Fruit fly (Drosophila melanogaster) whole organism, wandering third instar larva: ENCODE results near the gene klu.

ENCODE experiments used
- Abd-B ChIP-seq: fragments of >200 bp; optimal IDR thresholded peaks from 2 replicates; lab custom pipeline; 2017; ENCODE audit warnings: missing biosample characterization, missing genetic modification characterization
- CG32264 ChIP-seq: fragments of 200-800 bp; sonication (Bioruptor generic); optimal IDR thresholded peaks from 2 replicates; lab custom pipeline; 2016; ENCODE audit warnings: missing biosample characterization, missing genetic modification characterization
- CG9705 ChIP-seq: fragments of 200-800 bp; sonication (Bioruptor generic); optimal IDR thresholded peaks from 2 replicates; lab custom pipeline; 2018; ENCODE audit warnings: missing biosample characterization, mild to moderate bottlenecking, missing genetic modification characterization
- CrebA ChIP-seq: fragments of 200-800 bp; sonication (Bioruptor generic); optimal IDR thresholded peaks from 2 replicates; lab custom pipeline; 2016; ENCODE audit warnings: missing biosample characterization, mild to moderate bottlenecking, missing genetic modification characterization, borderline replicate concordance
- Dfd ChIP-seq: fragments of >200 bp; optimal IDR thresholded peaks from 2 replicates; lab custom pipeline; 2017; ENCODE audit warnings: missing biosample characterization, missing genetic modification characterization
- Dif ChIP-seq: fragments of 200-275, 200-300 bp; sonication (Bioruptor generic); optimal IDR thresholded peaks from 2 replicates; lab custom pipeline; 2018; ENCODE audit warnings: missing biosample characterization, missing genetic modification characterization; ENCODE audit not compliant: partially characterized antibody
- GATAd ChIP-seq: sonication (Bioruptor generic); optimal IDR thresholded peaks from 2 replicates; lab custom pipeline; 2016; ENCODE audit warnings: missing biosample characterization, missing genetic modification characterization
- HLH106 ChIP-seq: fragments of 200-800 bp; optimal IDR thresholded peaks from 3 replicates; lab custom pipeline; 2019; ENCODE audit warnings: missing biosample characterization, mild to moderate bottlenecking, missing genetic modification characterization, moderate library complexity
- Hnf4 ChIP-seq: fragments of 200-800 bp; sonication (Bioruptor generic); optimal IDR thresholded peaks from 2 replicates; lab custom pipeline; 2016; ENCODE audit warnings: missing biosample characterization, mild to moderate bottlenecking, missing genetic modification characterization
- Hr78 ChIP-seq: fragments of >200 bp; optimal IDR thresholded peaks from 2 replicates; lab custom pipeline; 2017; ENCODE audit warnings: missing biosample characterization, missing genetic modification characterization
- Hr83 ChIP-seq: fragments of 200-300 bp; sonication (Bioruptor generic); optimal IDR thresholded peaks from 2 replicates; lab custom pipeline; 2016; ENCODE audit warnings: missing biosample characterization, mild to moderate bottlenecking, missing genetic modification characterization, moderate library complexity; ENCODE audit not compliant: poor library complexity, severe bottlenecking
- Jra ChIP-seq: sonication (Bioruptor generic); optimal IDR thresholded peaks from 2 replicates; lab custom pipeline; 2016; ENCODE audit warnings: missing biosample characterization, missing genetic modification characterization
- Mio ChIP-seq: sonication (Bioruptor generic); optimal IDR thresholded peaks from 2 replicates; lab custom pipeline; 2016; ENCODE audit warnings: missing biosample characterization, missing genetic modification characterization
- Myc ChIP-seq: fragments of >200 bp; optimal IDR thresholded peaks from 2 replicates; lab custom pipeline; 2017
- N ChIP-seq: fragments of >200 bp; optimal IDR thresholded peaks from 2 replicates; lab custom pipeline; 2018; ENCODE audit warnings: missing biosample characterization, missing external identifiers, missing genetic modification characterization
- OdsH ChIP-seq: fragments of 200-800 bp; sonication (Bioruptor generic); optimal IDR thresholded peaks from 2 replicates; lab custom pipeline; 2016; ENCODE audit warnings: missing biosample characterization, mild to moderate bottlenecking, missing genetic modification characterization
- Rel ChIP-seq, 2 experiments: fragments of 200-800 bp; sonication (Bioruptor generic) in 1 of 2; optimal IDR thresholded peaks; 2 replicates in 1 of 2; 3 replicates in 1 of 2; lab custom pipeline; 2016 to 2019; ENCODE audit warnings: mild to moderate bottlenecking in 2 of 2, missing biosample characterization in 2 of 2, missing genetic modification characterization in 2 of 2, moderate library complexity in 1 of 2
- Sp1 ChIP-seq: fragments of 200-800 bp; sonication (Bioruptor generic); optimal IDR thresholded peaks from 3 replicates; lab custom pipeline; 2019; ENCODE audit warnings: missing biosample characterization, mild to moderate bottlenecking, missing genetic modification characterization, moderate library complexity
- Vsx2 ChIP-seq: fragments of 200-300, 225-300 bp; sonication (Bioruptor generic); optimal IDR thresholded peaks from 2 replicates; lab custom pipeline; 2018; ENCODE audit warnings: missing biosample characterization, missing genetic modification characterization; ENCODE audit not compliant: partially characterized antibody
- br ChIP-seq: fragments of 200-800 bp; sonication (Bioruptor generic); optimal IDR thresholded peaks from 2 replicates; lab custom pipeline; 2016; ENCODE audit warnings: missing biosample characterization, missing genetic modification characterization
- brk ChIP-seq: fragments of 200-800 bp; sonication (Bioruptor generic); optimal IDR thresholded peaks from 2 replicates; lab custom pipeline; 2016; ENCODE audit warnings: missing biosample characterization, mild to moderate bottlenecking, missing genetic modification characterization
- dl ChIP-seq, 2 experiments: fragments of 175-275, 200-275 bp in 1 of 2; fragments of 200-275 bp in 1 of 2; sonication (Bioruptor generic); optimal IDR thresholded peaks; lab custom pipeline; 2018; ENCODE audit warnings: mild to moderate bottlenecking in 2 of 2, missing biosample characterization in 2 of 2, missing genetic modification characterization in 2 of 2, moderate library complexity in 2 of 2; ENCODE audit not compliant: partially characterized antibody in 2 of 2, insufficient read depth in 1 of 2
- dmrt93B ChIP-seq: fragments of 200-800 bp; sonication (Bioruptor generic); optimal IDR thresholded peaks from 2 replicates; lab custom pipeline; 2018; ENCODE audit warnings: missing biosample characterization, mild to moderate bottlenecking, missing genetic modification characterization
- dsf ChIP-seq: sonication (Bioruptor generic); optimal IDR thresholded peaks from 2 replicates; lab custom pipeline; 2016; ENCODE audit warnings: missing biosample characterization, missing genetic modification characterization, borderline replicate concordance
- ey ChIP-seq: fragments of 200-800 bp; sonication (Bioruptor generic); optimal IDR thresholded peaks from 2 replicates; lab custom pipeline; 2016; ENCODE audit warnings: missing biosample characterization, missing genetic modification characterization
- foxo ChIP-seq, 2 experiments: fragments of 200-800 bp; sonication (Bioruptor generic); optimal IDR thresholded peaks; 2 replicates in 1 of 2; 3 replicates in 1 of 2; lab custom pipeline; 2016 to 2017; ENCODE audit warnings: missing biosample characterization in 2 of 2, missing genetic modification characterization in 2 of 2
- fru ChIP-seq: fragments of 200-800 bp; sonication (Bioruptor generic); optimal IDR thresholded peaks from 3 replicates; lab custom pipeline; 2016; ENCODE audit warnings: missing biosample characterization, mild to moderate bottlenecking, missing genetic modification characterization
- h ChIP-seq: fragments of 200-800 bp; sonication (Bioruptor generic); optimal IDR thresholded peaks from 3 replicates; lab custom pipeline; 2016; ENCODE audit warnings: missing biosample characterization, mild to moderate bottlenecking, missing genetic modification characterization
- jim ChIP-seq: fragments of 175-275, 200-325 bp; sonication (Bioruptor generic); optimal IDR thresholded peaks from 2 replicates; lab custom pipeline; 2016; ENCODE audit warnings: missing biosample characterization, mild to moderate bottlenecking, missing genetic modification characterization
- lola ChIP-seq: fragments of >200 bp; optimal IDR thresholded peaks from 2 replicates; lab custom pipeline; 2017; ENCODE audit warnings: missing biosample characterization, missing genetic modification characterization
- pan ChIP-seq: fragments of >200 bp; optimal IDR thresholded peaks from 2 replicates; lab custom pipeline; 2017
- psq ChIP-seq: fragments of 200-800 bp; sonication (Bioruptor generic); optimal IDR thresholded peaks from 3 replicates; lab custom pipeline; 2017; ENCODE audit warnings: missing biosample characterization, mild to moderate bottlenecking, missing genetic modification characterization, moderate library complexity
- rgr ChIP-seq: fragments of 200-800 bp; sonication (Bioruptor generic); optimal IDR thresholded peaks from 3 replicates; lab custom pipeline; 2016; ENCODE audit warnings: missing biosample characterization, mild to moderate bottlenecking, missing genetic modification characterization
- sage ChIP-seq: fragments of 200-800 bp; sonication (Bioruptor generic); optimal IDR thresholded peaks from 2 replicates; lab custom pipeline; 2016; ENCODE audit warnings: missing biosample characterization, mild to moderate bottlenecking, missing genetic modification characterization
- sv ChIP-seq: fragments of 200-800 bp; sonication (Bioruptor generic); optimal IDR thresholded peaks from 3 replicates; lab custom pipeline; 2016; ENCODE audit warnings: missing biosample characterization, missing genetic modification characterization
- tai ChIP-seq: sonication (Bioruptor generic); optimal IDR thresholded peaks from 2 replicates; lab custom pipeline; 2016; ENCODE audit warnings: missing biosample characterization, missing genetic modification characterization
- usp ChIP-seq: fragments of >200 bp; optimal IDR thresholded peaks from 2 replicates; lab custom pipeline; 2017; ENCODE audit warnings: missing biosample characterization, missing genetic modification characterization
- woc ChIP-seq: sonication (Bioruptor generic); optimal IDR thresholded peaks from 2 replicates; lab custom pipeline; 2016; ENCODE audit warnings: missing biosample characterization, mild to moderate bottlenecking, missing genetic modification characterization

Gene klu

DNA sequence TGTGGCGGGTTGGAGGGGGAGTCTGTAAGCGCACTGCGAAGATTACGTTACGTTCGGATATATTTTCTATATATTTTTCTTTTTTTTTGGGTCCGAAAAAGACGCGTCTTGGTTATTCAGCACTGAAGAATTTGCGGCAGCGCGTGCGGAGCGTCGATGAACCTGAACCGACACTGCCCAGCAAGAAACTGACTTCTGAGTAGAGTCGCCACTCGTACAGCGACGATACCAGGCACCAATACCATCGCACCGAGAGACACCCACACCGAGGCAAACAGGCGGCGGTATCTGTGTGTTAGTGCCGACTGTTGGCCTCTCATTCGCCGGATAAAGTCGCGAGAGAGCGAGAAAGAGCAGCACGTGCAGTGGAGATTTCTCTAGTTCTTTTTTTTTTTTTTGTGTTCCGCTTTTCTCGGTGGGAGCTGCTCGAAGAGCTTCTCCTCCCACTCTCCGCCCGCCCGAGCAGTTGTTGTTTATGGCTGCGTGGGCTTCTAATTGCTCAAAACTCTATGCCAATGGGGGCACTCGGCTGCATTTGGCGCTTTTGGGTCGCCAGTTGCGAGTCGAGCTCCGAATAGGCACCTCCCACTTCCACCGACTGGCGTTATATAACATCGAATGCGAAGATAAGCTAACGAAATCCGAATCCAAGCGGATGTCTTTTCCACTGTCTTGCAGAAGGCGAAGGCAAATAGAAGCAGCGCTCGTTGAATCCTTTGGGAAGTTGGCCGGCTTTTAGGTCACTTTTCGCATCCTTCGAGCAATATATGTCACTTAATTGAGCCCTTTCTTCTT, at the start of gene klu:
TSS of gene klu (minus strand) at position 189 of the 795 bp plus-strand sequence.
- TF ChIP-seq CG9705 (GFP tag; lab: Kevin White, UChicago) (no peak), Sp1 (GFP tag; lab: Kevin White, UChicago) (peak; percentile 29), lola (GFP tag; lab: Kevin White, UChicago) (no peak), Mio (no peak), ey (GFP tag; lab: Kevin White, UChicago) (no peak), dl (GFP tag; optimal IDR thresholded peaks at IDR 0.05; lab: Kevin White, UChicago; ENCODE audit: insufficient read depth in 1 of 2, partially characterized antibody in 2 of 2) (peak in 1 of 2 experiments; percentile 52), Vsx2 (GFP tag; lab: Kevin White, UChicago) (no peak), Rel (GFP tag; optimal IDR thresholded peaks at IDR 0.05; lab: Kevin White, UChicago) (no peak), Rel (tag; optimal IDR thresholded peaks at IDR 0.05; lab: Kevin White, UChicago) (no peak), pan (no peak), Dif (peak; percentile 34), psq (GFP tag; lab: Kevin White, UChicago) (no peak), HLH106 (tag; lab: Kevin White, UChicago) (no peak), OdsH (GFP tag; lab: Kevin White, UChicago) (no peak), tai (GFP tag; lab: Kevin White, UChicago) (no peak), dmrt93B (GFP tag; lab: Kevin White, UChicago) (no peak), usp (no peak), Hr83 (peak; percentile 59), Jra (GFP tag; lab: Kevin White, UChicago) (peak; percentile 38), Hr78 (no peak), Hnf4 (GFP tag; lab: Kevin White, UChicago) (peak; percentile 31), jim (GFP tag; lab: Kevin White, UChicago) (peak; percentile 68), woc (GFP tag; lab: Kevin White, UChicago) (no peak), foxo (GFP tag; optimal IDR thresholded peaks at IDR 0.05; lab: Kevin White, UChicago) (no peak), Dfd (GFP tag; lab: Kevin White, UChicago) (no peak), brk (GFP tag; lab: Kevin White, UChicago) (no peak), CrebA (no peak), sv (GFP tag; lab: Kevin White, UChicago) (no peak), sage (GFP tag; lab: Kevin White, UChicago) (no peak), rgr (GFP tag; lab: Kevin White, UChicago) (no peak), Myc (no peak), N (peak; percentile 94), br (no peak), h (GFP tag; lab: Kevin White, UChicago) (peak; percentile 41), GATAd (GFP tag; lab: Kevin White, UChicago) (no peak), CG32264 (GFP tag; lab: Kevin White, UChicago) (no peak), dsf (no peak), fru (GFP tag; lab: Kevin White, UChicago) (no peak), Abd-B (peak; percentile 26)

DNA sequence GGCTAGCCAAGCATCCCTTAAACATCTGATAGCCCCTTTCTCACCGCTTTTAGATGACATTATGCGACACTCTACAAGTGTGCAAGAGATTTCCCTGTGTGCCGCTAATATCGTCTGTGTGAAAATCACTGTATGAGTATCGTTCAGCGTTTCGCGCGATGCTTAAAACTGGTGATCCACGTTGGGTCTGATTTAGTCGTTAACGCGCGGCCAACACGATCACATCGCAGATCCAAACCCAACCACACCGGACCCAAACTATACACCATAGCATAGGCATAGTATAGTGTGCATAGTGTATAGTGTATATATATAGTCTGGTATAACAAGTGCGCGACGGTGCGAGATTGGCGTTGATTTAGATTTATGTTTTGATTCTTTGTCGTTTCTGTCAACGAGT, 44.9 kb upstream of the klu start, which contains the start of gene CG7888:
TSS of gene CG7888 (plus strand) at position 193 of the 400 bp plus-strand sequence.
- no peak for TF ChIP-seq Rel (GFP tag; optimal IDR thresholded peaks at IDR 0.05; lab: Kevin White, UChicago)
- no peak for TF ChIP-seq Rel (tag; optimal IDR thresholded peaks at IDR 0.05; lab: Kevin White, UChicago)
- TF ChIP-seq Abd-B: no peak
- no peak for TF ChIP-seq CrebA
- no peak for TF ChIP-seq woc (GFP tag; lab: Kevin White, UChicago)
- no peak for TF ChIP-seq usp
- no peak for TF ChIP-seq OdsH (GFP tag; lab: Kevin White, UChicago)
- TF ChIP-seq Vsx2 (GFP tag; lab: Kevin White, UChicago): no peak
- TF ChIP-seq Hnf4 (GFP tag; lab: Kevin White, UChicago): no peak
- no peak for TF ChIP-seq h (GFP tag; lab: Kevin White, UChicago)
- TF ChIP-seq rgr (GFP tag; lab: Kevin White, UChicago): no peak
- TF ChIP-seq Dfd (GFP tag; lab: Kevin White, UChicago): no peak
- TF ChIP-seq dsf: no peak
